Worm (Caenorhabditis elegans) whole organism, mixed stage, embryonic: ENCODE data around the gene C06E1.1.

Experiments
- M03D4.4 ChIP-seq: sonication (generic microtip); optimal IDR thresholded peaks from 2 replicates; lab custom pipeline; 2017; ENCODE audit warnings: mild to moderate bottlenecking, missing genetic modification characterization, missing compliant biosample characterization
- blmp-1 ChIP-seq: fragments of 150-350 bp; optimal IDR thresholded peaks from 2 replicates; lab custom pipeline; 2014; ENCODE audit warnings: missing biosample characterization, missing genetic modification characterization
- ceh-39 ChIP-seq: fragments of 150-350 bp; optimal IDR thresholded peaks from 2 replicates; lab custom pipeline; 2014; ENCODE audit warnings: missing biosample characterization, missing genetic modification characterization
- ceh-43 ChIP-seq: fragments of 200-800 bp; sonication (Bioruptor generic); optimal IDR thresholded peaks from 2 replicates; lab custom pipeline; 2018; ENCODE audit warnings: mild to moderate bottlenecking, missing genetic modification characterization, moderate library complexity, missing compliant biosample characterization
- ceh-83 ChIP-seq: fragments of 200-800 bp; sonication (Bioruptor generic); optimal IDR thresholded peaks from 2 replicates; lab custom pipeline; 2018; ENCODE audit warnings: mild to moderate bottlenecking, missing genetic modification characterization, missing compliant biosample characterization
- ces-1 ChIP-seq: fragments of 150-350 bp; optimal IDR thresholded peaks from 2 replicates; lab custom pipeline; 2014; ENCODE audit warnings: missing biosample characterization, missing genetic modification reagents, missing genetic modification characterization
- cnd-1 ChIP-seq: fragments of 200-800 bp; sonication (Bioruptor generic); optimal IDR thresholded peaks from 2 replicates; lab custom pipeline; 2018; ENCODE audit warnings: mild to moderate bottlenecking, missing genetic modification characterization, missing compliant biosample characterization
- elt-1 ChIP-seq: sonication (generic microtip); optimal IDR thresholded peaks from 2 replicates; lab custom pipeline; 2017; ENCODE audit warnings: missing genetic modification characterization, mild to moderate bottlenecking, missing compliant biosample characterization, antibody characterized with exemption, moderate library complexity, borderline replicate concordance; ENCODE audit not compliant: insufficient read depth
- ham-2 ChIP-seq: fragments of 200-800 bp; sonication (Bioruptor generic); optimal IDR thresholded peaks from 2 replicates; lab custom pipeline; 2018; ENCODE audit warnings: mild to moderate bottlenecking, missing genetic modification characterization, missing compliant biosample characterization
- lin-13 ChIP-seq: fragments of 150-350 bp; optimal IDR thresholded peaks from 2 replicates; lab custom pipeline; 2014; ENCODE audit warnings: missing biosample characterization, missing genetic modification characterization
- lin-32 ChIP-seq: fragments of 200-800 bp; sonication (Bioruptor generic); optimal IDR thresholded peaks from 2 replicates; lab custom pipeline; 2018; ENCODE audit warnings: mild to moderate bottlenecking, missing genetic modification characterization, missing compliant biosample characterization
- lsy-2 ChIP-seq: fragments of 150-350 bp; optimal IDR thresholded peaks from 2 replicates; lab custom pipeline; 2014; ENCODE audit warnings: missing biosample characterization, missing genetic modification characterization
- mab-5 ChIP-seq: fragments of 150-350 bp; optimal IDR thresholded peaks from 2 replicates; lab custom pipeline; 2014; ENCODE audit warnings: missing biosample characterization, missing genetic modification characterization
- mls-2 ChIP-seq: sonication (generic microtip); optimal IDR thresholded peaks from 2 replicates; lab custom pipeline; 2016; ENCODE audit warnings: mild to moderate bottlenecking, missing genetic modification characterization, moderate library complexity, missing compliant biosample characterization
- nhr-12 ChIP-seq: fragments of 150-350 bp; optimal IDR thresholded peaks from 2 replicates; lab custom pipeline; 2014; ENCODE audit warnings: missing biosample characterization, missing genetic modification characterization
- nhr-2 ChIP-seq: fragments of 150-350 bp; optimal IDR thresholded peaks from 2 replicates; lab custom pipeline; 2014; ENCODE audit warnings: missing biosample characterization, missing genetic modification characterization
- nhr-237 ChIP-seq: fragments of 150-350 bp; optimal IDR thresholded peaks from 2 replicates; lab custom pipeline; 2014; ENCODE audit warnings: missing biosample characterization, missing genetic modification characterization
- nhr-28 ChIP-seq: fragments of 150-350 bp; optimal IDR thresholded peaks from 2 replicates; lab custom pipeline; 2014; ENCODE audit warnings: missing biosample characterization, missing genetic modification characterization
- nhr-76 ChIP-seq: sonication (generic microtip); optimal IDR thresholded peaks from 2 replicates; lab custom pipeline; 2017; ENCODE audit warnings: missing biosample characterization, missing genetic modification characterization
- pha-4 ChIP-seq: fragments of 150-350 bp; optimal IDR thresholded peaks from 2 replicates; lab custom pipeline; 2018; ENCODE audit warnings: missing biosample characterization, missing genetic modification reagents, missing genetic modification characterization
- sem-2 ChIP-seq: fragments of 200-800 bp; sonication (Bioruptor generic); optimal IDR thresholded peaks from 2 replicates; lab custom pipeline; 2018; ENCODE audit warnings: mild to moderate bottlenecking, missing genetic modification characterization, missing compliant biosample characterization
- snpc-4 ChIP-seq: fragments of 150-350 bp; optimal IDR thresholded peaks from 2 replicates; lab custom pipeline; 2014; ENCODE audit warnings: missing biosample characterization, missing genetic modification characterization
- sptf-1 ChIP-seq: sonication (generic microtip); optimal IDR thresholded peaks from 2 replicates; lab custom pipeline; 2017; ENCODE audit warnings: mild to moderate bottlenecking, missing genetic modification characterization, moderate library complexity, missing compliant biosample characterization
- tbx-8 ChIP-seq: fragments of 200-800 bp; sonication (Bioruptor generic); optimal IDR thresholded peaks from 2 replicates; lab custom pipeline; 2018; ENCODE audit warnings: mild to moderate bottlenecking, missing genetic modification characterization, moderate library complexity, missing compliant biosample characterization
- unc-39 ChIP-seq: fragments of 150-350 bp; optimal IDR thresholded peaks from 2 replicates; lab custom pipeline; 2014; ENCODE audit warnings: missing biosample characterization, missing genetic modification characterization
- unc-62 ChIP-seq: fragments of 150-350 bp; optimal IDR thresholded peaks from 2 replicates; lab custom pipeline; 2014; ENCODE audit warnings: missing biosample characterization, missing genetic modification reagents, missing genetic modification characterization
- zip-8 ChIP-seq: fragments of 150-350 bp; optimal IDR thresholded peaks from 2 replicates; lab custom pipeline; 2014; ENCODE audit warnings: missing biosample characterization, missing genetic modification characterization
- ztf-11 ChIP-seq: fragments of 150-350 bp; optimal IDR thresholded peaks from 2 replicates; lab custom pipeline; 2014; ENCODE audit warnings: missing biosample characterization, missing genetic modification characterization

C06E1.1 gene

DNA sequence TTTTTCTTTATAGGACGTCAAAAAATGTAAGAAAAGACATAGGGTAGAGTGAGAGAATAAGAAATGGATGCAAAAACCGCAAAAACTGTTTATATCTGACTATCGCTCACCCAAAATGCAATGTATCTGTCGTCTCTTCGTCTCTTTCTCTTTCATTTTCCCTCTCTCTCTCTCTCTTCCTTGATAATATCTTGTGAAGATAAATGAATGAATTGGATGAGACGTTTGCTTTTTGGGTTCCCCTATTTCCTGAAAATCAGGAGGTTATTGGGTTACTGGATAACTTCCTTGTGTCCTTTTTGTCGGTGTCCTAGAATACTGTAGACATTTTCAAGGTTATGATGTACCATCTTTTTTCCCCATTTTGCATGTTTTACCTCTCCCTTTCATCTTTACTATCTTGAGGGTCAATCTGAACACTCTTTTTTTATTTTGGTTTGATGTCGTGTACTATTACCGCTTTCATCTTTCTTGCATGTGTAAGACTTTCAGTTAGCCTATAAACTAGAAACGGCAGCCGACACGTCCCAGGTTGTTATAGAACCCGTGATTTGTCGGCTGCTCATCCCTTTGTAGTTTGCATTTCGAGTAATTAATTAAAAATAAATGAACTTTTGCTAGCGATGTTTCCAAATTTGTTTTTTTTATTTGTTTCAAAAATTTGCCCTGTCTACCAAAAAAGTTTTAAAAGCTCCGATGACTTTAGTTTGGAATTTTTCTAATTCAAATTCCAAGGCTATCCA lies 30.1 kb upstream of the C06E1.1 start:
- no peak for TF ChIP-seq nhr-12 (tag; lab: Kevin White, UChicago)
- TF ChIP-seq nhr-2 (tag; lab: Kevin White, UChicago) = no peak
- TF ChIP-seq unc-62 (GFP tag; lab: Kevin White, UChicago) = no peak
- no peak for TF ChIP-seq mab-5 (tag; lab: Kevin White, UChicago)
- peak; percentile 65 for TF ChIP-seq elt-1 (tag; lab: Kevin White, UChicago)
- TF ChIP-seq ham-2 = no peak
- no peak for TF ChIP-seq nhr-28 (tag; lab: Kevin White, UChicago)
- TF ChIP-seq M03D4.4 (tag; lab: Kevin White, UChicago) = no peak
- TF ChIP-seq snpc-4 = no peak
- no peak for TF ChIP-seq sem-2 (GFP tag; lab: Kevin White, UChicago)
- TF ChIP-seq cnd-1 (tag; lab: Kevin White, UChicago) = no peak
- TF ChIP-seq blmp-1 = no peak
- TF ChIP-seq ces-1 (GFP tag; lab: Kevin White, UChicago) = peak; percentile 2
- TF ChIP-seq zip-8 = no peak

DNA sequence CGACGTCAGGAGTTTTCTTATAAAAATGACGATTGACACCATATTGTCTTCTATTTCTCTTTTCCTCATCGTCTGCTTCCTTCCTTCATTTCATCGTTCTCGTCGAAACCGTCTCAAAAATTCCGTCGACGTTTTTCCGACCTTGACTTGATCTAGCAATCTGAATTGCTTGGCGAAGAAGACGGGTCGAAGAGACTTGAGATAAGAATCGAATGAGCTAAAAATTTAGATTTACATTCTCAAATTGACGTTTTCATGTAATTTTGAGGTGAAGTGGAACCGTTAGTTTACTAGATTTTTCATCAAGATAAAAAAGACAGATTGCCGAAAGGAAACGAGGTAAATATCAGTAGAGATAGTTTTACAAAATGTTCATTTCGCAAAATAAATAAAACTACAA lies 28.1 kb upstream of the C06E1.1 start:
- TF ChIP-seq ceh-83 (GFP tag; lab: Kevin White, UChicago) (no peak), ztf-11 (no peak), ceh-43 (GFP tag; lab: Kevin White, UChicago) (no peak), ham-2 (no peak), ces-1 (GFP tag; lab: Kevin White, UChicago) (no peak)

DNA sequence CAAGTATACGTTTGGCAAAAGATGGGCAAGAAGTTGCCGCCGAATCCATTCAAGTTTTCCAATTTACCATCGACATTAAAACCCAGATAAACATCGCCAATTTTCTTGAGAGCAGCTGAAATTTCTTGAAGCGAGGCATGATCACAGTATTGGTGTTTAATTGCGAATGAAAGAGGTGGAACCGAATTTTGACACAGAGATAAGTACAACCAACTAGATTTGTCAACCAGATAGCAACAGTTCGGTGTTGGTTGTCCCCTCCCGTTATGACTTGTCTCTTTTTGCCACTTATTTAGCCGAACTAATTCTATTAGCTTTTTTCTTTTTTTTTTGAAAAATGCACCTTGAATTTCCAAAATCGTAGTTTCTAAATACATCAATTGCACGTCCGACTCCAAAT lies 27.3 kb upstream of the C06E1.1 start:
- no peak for TF ChIP-seq sptf-1
- TF ChIP-seq lin-32 (GFP tag; lab: Kevin White, UChicago) = no peak
- TF ChIP-seq tbx-8 (GFP tag; lab: Kevin White, UChicago) = no peak
- TF ChIP-seq nhr-237 (tag; lab: Kevin White, UChicago) = no peak
- TF ChIP-seq cnd-1 (tag; lab: Kevin White, UChicago) = no peak
- no peak for TF ChIP-seq ceh-83 (GFP tag; lab: Kevin White, UChicago)
- no peak for TF ChIP-seq unc-39 (tag; lab: Kevin White, UChicago)
- TF ChIP-seq lsy-2 (tag; lab: Kevin White, UChicago) = no peak
- no peak for TF ChIP-seq nhr-28 (tag; lab: Kevin White, UChicago)
- no peak for TF ChIP-seq ceh-39 (tag; lab: Kevin White, UChicago)

DNA sequence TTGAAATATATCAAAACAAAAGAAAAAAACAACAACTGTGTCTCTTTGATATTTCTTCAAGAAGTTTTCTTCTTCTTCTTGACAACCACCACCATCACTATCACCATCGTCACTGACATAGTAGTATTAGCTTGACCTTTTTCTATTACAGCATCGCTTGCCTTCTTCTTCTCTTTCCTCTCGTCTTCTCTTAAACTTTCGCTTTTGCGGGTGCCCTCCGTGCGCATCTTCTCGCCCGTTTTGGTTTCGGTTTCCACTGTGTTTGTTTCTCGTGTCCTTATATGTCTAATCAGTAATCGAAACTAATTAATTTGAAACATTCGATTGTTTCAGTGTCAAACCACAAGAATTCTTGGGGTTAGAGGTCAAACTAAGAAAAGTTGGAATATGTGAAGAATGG lies 26.3 kb upstream of the C06E1.1 start:
- no peak for TF ChIP-seq sptf-1
- no peak for TF ChIP-seq ceh-39 (tag; lab: Kevin White, UChicago)
- TF ChIP-seq M03D4.4 (tag; lab: Kevin White, UChicago) = no peak
- TF ChIP-seq cnd-1 (tag; lab: Kevin White, UChicago) = no peak
- peak; percentile 70 for TF ChIP-seq blmp-1
- no peak for TF ChIP-seq lin-13 (tag; lab: Kevin White, UChicago)

DNA sequence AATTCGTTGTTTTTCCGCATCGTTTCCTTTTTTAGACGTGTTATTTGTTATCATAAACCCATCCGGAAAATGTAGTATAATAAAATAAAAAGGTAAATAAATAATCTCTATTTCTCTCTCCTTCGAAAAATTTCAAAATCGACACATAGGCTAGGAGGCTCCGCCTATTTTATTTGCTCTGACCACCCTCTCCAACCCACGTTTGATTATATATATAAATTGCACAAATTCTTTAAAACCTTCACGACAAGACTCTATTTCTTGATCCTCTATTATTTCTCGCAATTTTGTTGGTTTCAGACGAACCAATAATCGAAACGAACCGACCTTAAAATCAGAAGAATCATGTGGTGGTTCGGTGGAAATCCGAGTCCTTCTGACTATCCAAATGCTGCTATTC lies 24.8 kb upstream of the C06E1.1 start, which contains the start of gene doxa-1:
Gene doxa-1, plus strand, starts transcription at position 301 of the 400 bp plus-strand sequence.
- TF ChIP-seq ceh-43 (GFP tag; lab: Kevin White, UChicago) = no peak
- no peak for TF ChIP-seq ham-2
- no peak for TF ChIP-seq ces-1 (GFP tag; lab: Kevin White, UChicago)
- no peak for TF ChIP-seq ceh-39 (tag; lab: Kevin White, UChicago)
- TF ChIP-seq sem-2 (GFP tag; lab: Kevin White, UChicago) = no peak
- no peak for TF ChIP-seq pha-4
- TF ChIP-seq snpc-4 = no peak

DNA sequence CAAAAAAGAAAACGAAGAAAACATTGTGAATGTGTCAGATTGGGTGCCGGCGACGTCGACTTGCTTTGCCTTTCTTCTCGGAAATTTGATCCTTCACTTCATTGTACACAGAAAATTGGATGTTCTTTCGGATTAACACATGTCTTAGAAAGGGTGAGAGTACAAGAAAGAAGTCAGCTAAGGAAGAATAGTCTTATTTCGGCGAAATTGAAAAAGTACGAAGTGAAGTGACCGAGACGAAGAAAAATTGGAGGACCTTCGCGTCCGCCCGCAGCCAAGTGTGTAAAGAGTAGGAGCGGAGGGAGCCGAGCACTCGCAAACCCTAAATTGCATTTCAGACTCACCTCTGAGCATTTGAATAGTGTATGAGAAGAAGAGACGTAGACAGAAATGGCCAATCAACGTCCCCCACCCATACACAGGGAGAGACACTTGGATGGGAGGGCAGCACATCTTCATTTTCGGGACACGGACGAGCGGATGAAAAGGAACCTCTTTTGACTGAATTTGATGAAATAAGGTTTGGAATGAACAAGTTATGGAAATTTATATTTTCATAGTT lies 17.0 kb upstream of the C06E1.1 start, which contains the start of gene glr-1:
Gene glr-1, minus strand, starts transcription at position 51 of the 562 bp plus-strand sequence.
- TF ChIP-seq ces-1 (GFP tag; lab: Kevin White, UChicago) (peak; percentile 92), pha-4 (no peak)

DNA sequence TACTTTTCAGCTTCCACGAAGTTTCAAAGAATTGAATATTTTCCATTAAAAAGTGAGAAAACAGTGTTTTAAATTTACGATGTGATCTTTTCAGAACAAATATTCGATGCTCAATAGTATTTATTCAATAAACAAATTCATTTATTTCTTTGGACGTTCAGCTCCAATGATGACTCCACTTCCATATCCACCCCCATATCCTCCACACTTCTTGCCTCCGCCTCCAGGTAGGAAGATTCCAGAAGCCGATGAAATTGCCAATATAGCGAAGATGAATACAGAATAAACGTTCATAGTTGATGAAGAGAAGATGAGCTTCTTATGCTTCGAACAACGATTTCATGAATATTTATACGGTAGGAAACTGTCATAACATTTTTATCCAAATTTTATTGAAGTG lies 16.4 kb upstream of the C06E1.1 start, which contains the start of gene fip-3:
Gene fip-3, minus strand, starts transcription at position 294 of the 400 bp plus-strand sequence.
- TF ChIP-seq nhr-237 (tag; lab: Kevin White, UChicago) = no peak
- no peak for TF ChIP-seq pha-4
- no peak for TF ChIP-seq tbx-8 (GFP tag; lab: Kevin White, UChicago)
- no peak for TF ChIP-seq mls-2 (tag; lab: Kevin White, UChicago)
- TF ChIP-seq lin-13 (tag; lab: Kevin White, UChicago) = no peak
- no peak for TF ChIP-seq blmp-1
- TF ChIP-seq ceh-43 (GFP tag; lab: Kevin White, UChicago) = no peak
- TF ChIP-seq nhr-76 (tag; lab: Kevin White, UChicago) = no peak
